Fruit fly (Drosophila melanogaster): ENCODE measurements around the gene Cpr65Az.

- TF ChIP-seq fd96Ca (GFP tag; IDR thresholded peaks at IDR 0.05) = no peak
- TF ChIP-seq CG14655 (GFP tag; optimal IDR thresholded peaks at IDR 0.05) = no peak
- TF ChIP-seq EcR (GFP tag; optimal IDR thresholded peaks at IDR 0.05) = no peak
- TF ChIP-seq CG10348 (GFP tag; IDR thresholded peaks at IDR 0.05) = no peak
- TF ChIP-seq CG32121 (GFP tag; IDR thresholded peaks at IDR 0.05) = no peak
- TF ChIP-seq Snoo (tag; optimal IDR thresholded peaks at IDR 0.05) = no peak
- no peak for TF ChIP-seq CG8159 (tag; optimal IDR thresholded peaks at IDR 0.05)
- TF ChIP-seq CG17806 (tag; optimal IDR thresholded peaks at IDR 0.05) = no peak
- no peak for TF ChIP-seq rn (GFP tag; IDR thresholded peaks at IDR 0.05)
- no peak for TF ChIP-seq gl (tag; optimal IDR thresholded peaks at IDR 0.05)
- TF ChIP-seq CG12605 (GFP tag; IDR thresholded peaks at IDR 0.05) = no peak
- no peak for TF ChIP-seq Ets98B (GFP tag; IDR thresholded peaks at IDR 0.05)
- TF ChIP-seq D1 (tag; optimal IDR thresholded peaks at IDR 0.05) = no peak
- TF ChIP-seq CG8301 (tag; optimal IDR thresholded peaks at IDR 0.05) = no peak
These were observed 1.4 kb downstream of the Cpr65Az start for dm6 chr3L:6161997-6162396.

Data from whole organism, pupa.